Worm (Caenorhabditis elegans) whole organism, L1 larva: Measurements from ENCODE around the gene spp-12.

ENCODE experiments used
- C16A3.4 ChIP-seq: fragments of 150-350 bp; optimal IDR thresholded peaks from 2 replicates; lab custom pipeline; 2014; ENCODE audit warnings: missing biosample characterization, missing genetic modification characterization
- C34B4.2 ChIP-seq: sonication (generic microtip); optimal IDR thresholded peaks from 2 replicates; lab custom pipeline; 2017; ENCODE audit warnings: mild to moderate bottlenecking, missing genetic modification characterization, missing compliant biosample characterization
- F16B12.6 ChIP-seq: fragments of 150-350 bp; optimal IDR thresholded peaks from 2 replicates; lab custom pipeline; 2014; ENCODE audit warnings: missing biosample characterization, missing genetic modification characterization
- ama-1 ChIP-seq: fragments of 150-350 bp; optimal IDR thresholded peaks from 2 replicates; lab custom pipeline; 2014
- ceh-8 ChIP-seq: fragments of 200-800 bp; sonication (Bioruptor generic); optimal IDR thresholded peaks from 2 replicates; lab custom pipeline; 2018; ENCODE audit warnings: mild to moderate bottlenecking, missing genetic modification characterization, moderate library complexity, missing compliant biosample characterization
- elt-2 ChIP-seq: sonication (generic microtip); optimal IDR thresholded peaks from 2 replicates; lab custom pipeline; 2016; ENCODE audit warnings: missing genetic modification characterization, mild to moderate bottlenecking, inconsistent platforms, missing compliant biosample characterization, missing genetic modification reagents
- elt-3 ChIP-seq, 6 experiments: fragments of 150-350 bp in 1 of 6; sonication (generic microtip); optimal IDR thresholded peaks; 2 replicates each; lab custom pipeline; 2017 to 2018; ENCODE audit warnings: missing biosample characterization in 6 of 6, missing genetic modification characterization in 6 of 6, inconsistent platforms in 1 of 6
- fkh-8 ChIP-seq: sonication (generic microtip); optimal IDR thresholded peaks from 2 replicates; lab custom pipeline; 2016; ENCODE audit warnings: mild to moderate bottlenecking, missing genetic modification characterization, missing compliant biosample characterization
- lin-14 ChIP-seq: fragments of 200-800 bp; sonication (Bioruptor generic); optimal IDR thresholded peaks from 2 replicates; lab custom pipeline; 2018; ENCODE audit warnings: mild to moderate bottlenecking, missing genetic modification characterization, moderate library complexity, missing compliant biosample characterization
- nhr-11 ChIP-seq: fragments of 150-350 bp; optimal IDR thresholded peaks from 2 replicates; lab custom pipeline; 2014; ENCODE audit warnings: missing biosample characterization, missing genetic modification characterization
- nhr-47 ChIP-seq: sonication (generic microtip); optimal IDR thresholded peaks from 2 replicates; lab custom pipeline; 2016; ENCODE audit warnings: mild to moderate bottlenecking, missing genetic modification characterization, moderate library complexity, missing compliant biosample characterization
- nhr-71 ChIP-seq: sonication (generic microtip); optimal IDR thresholded peaks from 2 replicates; lab custom pipeline; 2016; ENCODE audit warnings: mild to moderate bottlenecking, missing genetic modification characterization, moderate library complexity, missing compliant biosample characterization
- nhr-85 ChIP-seq: sonication (generic microtip); peaks from one replicate; lab custom pipeline; 2016; ENCODE audit warnings: missing genetic modification characterization, inconsistent platforms, missing compliant biosample characterization
- nhr-90 ChIP-seq: sonication (generic microtip); optimal IDR thresholded peaks from 2 replicates; lab custom pipeline; 2016; ENCODE audit warnings: mild to moderate bottlenecking, missing genetic modification characterization, missing compliant biosample characterization; ENCODE audit not compliant: poor library complexity
- pag-3 ChIP-seq: sonication (generic microtip); optimal IDR thresholded peaks from 2 replicates; lab custom pipeline; 2017; ENCODE audit warnings: missing genetic modification characterization, mild to moderate bottlenecking, missing compliant biosample characterization, antibody characterized with exemption, borderline replicate concordance; ENCODE audit not compliant: insufficient read depth
- unc-30 ChIP-seq: sonication (generic microtip); optimal IDR thresholded peaks from 2 replicates; lab custom pipeline; 2017; ENCODE audit warnings: missing biosample characterization, missing genetic modification characterization
- unc-98 ChIP-seq: fragments of 200-800 bp; sonication (Bioruptor generic); IDR thresholded peaks from 2 replicates; pipeline ENCODE4 v1.3.6; 2022; ENCODE audit warnings: missing genetic modification characterization, missing compliant biosample characterization
- xbp-1 ChIP-seq: sonication (generic microtip); optimal IDR thresholded peaks from 2 replicates; lab custom pipeline; 2016; ENCODE audit warnings: missing genetic modification characterization, missing compliant biosample characterization

spp-12 gene

ce11 chrV:13936850-13937249, 47.2 kb downstream of the spp-12 start, which contains the start of gene srw-145:
TSS of gene srw-145 (plus strand) at chrV:13937150.
- TF ChIP-seq nhr-90 (tag; lab: Kevin White, UChicago) (no peak), fkh-8 (tag; lab: Kevin White, UChicago) (peak; percentile 45), nhr-47 (tag; lab: Kevin White, UChicago) (peak; percentile 44), unc-98 (GFP tag; lab: Robert Waterston, UW) (no peak), C34B4.2 (tag; lab: Kevin White, UChicago) (no peak), pag-3 (tag; lab: Kevin White, UChicago) (no peak), elt-3 (tag; optimal IDR thresholded peaks at IDR 0.05; lab: Kevin White, UChicago) (no peak), C16A3.4 (tag; lab: Kevin White, UChicago) (no peak), nhr-71 (peak; percentile 48), xbp-1 (tag; lab: Kevin White, UChicago) (no peak), nhr-85 (tag; lab: Kevin White, UChicago) (no peak), ceh-8 (GFP tag; lab: Kevin White, UChicago) (no peak), unc-30 (tag; lab: Kevin White, UChicago) (no peak), nhr-11 (tag; lab: Kevin White, UChicago) (peak; percentile 31), lin-14 (no peak), elt-2 (tag; lab: Kevin White, UChicago) (no peak), ama-1 (lab: Kevin White, UChicago) (no peak), F16B12.6 (tag; lab: Kevin White, UChicago) (no peak)
